Fruit fly (Drosophila melanogaster) whole organism, embryonic: ENCODE measurements around the gene CG11263.

Experiments used
- ATbp ChIP-seq: fragments of 200-800 bp; sonication (Bioruptor generic); optimal IDR thresholded peaks from 2 replicates; lab custom pipeline; 2017; ENCODE audit warnings: missing biosample characterization, mild to moderate bottlenecking, missing genetic modification characterization, missing genetic modification reagents
- Antp ChIP-seq: fragments of 200-800 bp; sonication (Bioruptor generic); optimal IDR thresholded peaks from 3 replicates; lab custom pipeline; 2016; ENCODE audit warnings: missing biosample characterization, missing genetic modification characterization
- Bgb ChIP-seq: fragments of 200-800 bp; sonication (Bioruptor generic); IDR thresholded peaks from 2 replicates; pipeline ENCODE4 v1.3.6; 2022; ENCODE audit warnings: missing biosample characterization, missing genetic modification characterization; ENCODE audit not compliant: partially characterized antibody
- CG10565 ChIP-seq: fragments of 200-800 bp; sonication (Bioruptor generic); optimal IDR thresholded peaks from 3 replicates; lab custom pipeline; 2016; ENCODE audit warnings: missing biosample characterization, mild to moderate bottlenecking, missing genetic modification characterization
- CG11504 ChIP-seq: fragments of 200-800 bp; sonication (Bioruptor generic); optimal IDR thresholded peaks from 3 replicates; lab custom pipeline; 2019; ENCODE audit warnings: missing biosample characterization, mild to moderate bottlenecking, missing genetic modification characterization, moderate library complexity
- CG12299 ChIP-seq: fragments of 200-800 bp; sonication (Bioruptor generic); optimal IDR thresholded peaks from 2 replicates; lab custom pipeline; 2018; ENCODE audit warnings: missing biosample characterization, mild to moderate bottlenecking, missing genetic modification characterization
- CG12744 ChIP-seq: fragments of 200-800 bp; sonication (Bioruptor generic); optimal IDR thresholded peaks from 2 replicates; lab custom pipeline; 2016; ENCODE audit warnings: missing biosample characterization, missing genetic modification characterization
- CG13123 ChIP-seq: fragments of 200-800 bp; sonication (Bioruptor generic); optimal IDR thresholded peaks from 2 replicates; lab custom pipeline; 2016; ENCODE audit warnings: missing biosample characterization, missing genetic modification characterization
- CG14860 ChIP-seq: fragments of 200-800 bp; sonication (Bioruptor generic); IDR thresholded peaks from 3 replicates; pipeline ENCODE4 v1.3.6; 2022; ENCODE audit warnings: missing biosample characterization, missing genetic modification characterization; ENCODE audit not compliant: partially characterized antibody
- CG15011 ChIP-seq: fragments of 200-800 bp; sonication (Bioruptor generic); optimal IDR thresholded peaks from 3 replicates; lab custom pipeline; 2018; ENCODE audit warnings: missing biosample characterization, mild to moderate bottlenecking, missing genetic modification characterization
- CG15601 ChIP-seq: fragments of 200-800 bp; sonication (Bioruptor generic); optimal IDR thresholded peaks from 3 replicates; lab custom pipeline; 2019; ENCODE audit warnings: missing biosample characterization, mild to moderate bottlenecking, missing genetic modification characterization, moderate library complexity
- CG1602 ChIP-seq: fragments of 200-800 bp; sonication (Bioruptor generic); optimal IDR thresholded peaks from 3 replicates; lab custom pipeline; 2016; ENCODE audit warnings: missing biosample characterization, missing genetic modification characterization
- CG17568 ChIP-seq: fragments of 200-800 bp; sonication (Bioruptor generic); optimal IDR thresholded peaks from 2 replicates; lab custom pipeline; 2018; ENCODE audit warnings: missing biosample characterization, mild to moderate bottlenecking, missing genetic modification characterization, moderate library complexity
- CG1792 ChIP-seq: fragments of 200-800 bp; sonication (Bioruptor generic); optimal IDR thresholded peaks from 2 replicates; lab custom pipeline; 2016; ENCODE audit warnings: missing biosample characterization, missing genetic modification characterization
- CG3163 ChIP-seq: fragments of 200-800 bp; sonication (Bioruptor generic); optimal IDR thresholded peaks from 3 replicates; lab custom pipeline; 2016; ENCODE audit warnings: missing biosample characterization, missing genetic modification characterization
- CG32767 ChIP-seq: fragments of 200-800 bp; sonication (Bioruptor generic); IDR thresholded peaks from 2 replicates; pipeline ENCODE4 v1.3.6; 2022; ENCODE audit warnings: missing biosample characterization, missing genetic modification characterization
- CG33213 ChIP-seq: fragments of 200-800 bp; sonication (Bioruptor generic); optimal IDR thresholded peaks from 3 replicates; lab custom pipeline; 2016; ENCODE audit warnings: missing biosample characterization, missing genetic modification characterization
- CG33557 ChIP-seq: fragments of 200-800 bp; sonication (Bioruptor generic); optimal IDR thresholded peaks from 2 replicates; lab custom pipeline; 2019; ENCODE audit warnings: missing biosample characterization, mild to moderate bottlenecking, missing genetic modification characterization, moderate library complexity
- CG3847 ChIP-seq: fragments of 200-800 bp; sonication (Bioruptor generic); IDR thresholded peaks from 2 replicates; pipeline ENCODE4 v1.3.6; 2022; ENCODE audit warnings: missing biosample characterization, missing genetic modification characterization
- CG6791 ChIP-seq: fragments of 200-800 bp; sonication (Bioruptor generic); IDR thresholded peaks from 3 replicates; pipeline ENCODE4 v1.3.6; 2022; ENCODE audit warnings: missing biosample characterization, missing genetic modification characterization; ENCODE audit not compliant: partially characterized antibody
- CG7745 ChIP-seq: fragments of 200-800 bp; sonication (Bioruptor generic); optimal IDR thresholded peaks from 2 replicates; lab custom pipeline; 2018; ENCODE audit warnings: missing biosample characterization, mild to moderate bottlenecking, missing genetic modification characterization, moderate library complexity
- CG7963 ChIP-seq: fragments of 200-800 bp; sonication (Bioruptor generic); IDR thresholded peaks from 3 replicates; pipeline ENCODE4 v1.3.6; 2022; ENCODE audit warnings: missing biosample characterization, missing genetic modification characterization; ENCODE audit not compliant: partially characterized antibody
- CG9215 ChIP-seq: fragments of 200-800 bp; sonication (Bioruptor generic); IDR thresholded peaks from 2 replicates; pipeline ENCODE4 v1.3.6; 2022; ENCODE audit warnings: missing biosample characterization, missing genetic modification characterization
- CG9932 ChIP-seq: fragments of 200-800 bp; sonication (Bioruptor generic); IDR thresholded peaks from 2 replicates; pipeline ENCODE4 v1.3.6; 2022; ENCODE audit warnings: missing biosample characterization, missing genetic modification characterization
- D19A ChIP-seq: fragments of 200-800 bp; optimal IDR thresholded peaks from 3 replicates; lab custom pipeline; 2019; ENCODE audit warnings: missing biosample characterization, mild to moderate bottlenecking, missing genetic modification characterization, moderate library complexity
- Deaf1 ChIP-seq: fragments of 200-800 bp; optimal IDR thresholded peaks from 3 replicates; lab custom pipeline; 2019; ENCODE audit warnings: missing biosample characterization, mild to moderate bottlenecking, missing genetic modification characterization, moderate library complexity
- Dip2 ChIP-seq: fragments of 200-800 bp; sonication (Bioruptor generic); IDR thresholded peaks from 2 replicates; pipeline ENCODE4 v1.3.6; 2022; ENCODE audit warnings: missing biosample characterization, missing genetic modification characterization
- Dp ChIP-seq: fragments of 200-800 bp; sonication (Bioruptor generic); optimal IDR thresholded peaks from 2 replicates; lab custom pipeline; 2018; ENCODE audit warnings: missing biosample characterization, mild to moderate bottlenecking, missing genetic modification characterization, moderate library complexity
- E2f1 ChIP-seq: fragments of 200-800 bp; sonication (Bioruptor generic); IDR thresholded peaks from 2 replicates; pipeline ENCODE4 v1.3.6; 2022; ENCODE audit warnings: missing biosample characterization, missing genetic modification characterization
- Gug ChIP-seq: fragments of 200-800 bp; sonication (Bioruptor generic); IDR thresholded peaks from 4 replicates; pipeline ENCODE4 v1.3.6; 2022; ENCODE audit warnings: missing biosample characterization, missing genetic modification characterization
- Nf-YC ChIP-seq: fragments of 200-800 bp; optimal IDR thresholded peaks from 3 replicates; lab custom pipeline; 2019; ENCODE audit warnings: missing biosample characterization, mild to moderate bottlenecking, missing genetic modification characterization, moderate library complexity
- Oaz ChIP-seq: fragments of 200-800 bp; sonication (Bioruptor generic); IDR thresholded peaks from 2 replicates; pipeline ENCODE4 v1.3.6; 2022; ENCODE audit warnings: missing biosample characterization, missing genetic modification characterization
- Optix ChIP-seq: fragments of 200-800 bp; sonication (Bioruptor generic); IDR thresholded peaks from 3 replicates; pipeline ENCODE4 v1.3.6; 2022; ENCODE audit warnings: missing biosample characterization, missing genetic modification characterization
- Sin3A ChIP-seq: fragments of >200 bp; optimal IDR thresholded peaks from 2 replicates; lab custom pipeline; 2018
- Sry-δ ChIP-seq: fragments of 200-800 bp; sonication (Bioruptor generic); optimal IDR thresholded peaks from 2 replicates; lab custom pipeline; 2016; ENCODE audit warnings: missing biosample characterization, missing genetic modification characterization
- Vsx1 ChIP-seq: fragments of 200-800 bp; sonication (Bioruptor generic); optimal IDR thresholded peaks from 2 replicates; lab custom pipeline; 2017; ENCODE audit warnings: missing biosample characterization, mild to moderate bottlenecking, missing genetic modification characterization, missing genetic modification reagents
- Xrp1 ChIP-seq: fragments of 200-800 bp; sonication (Bioruptor generic); IDR thresholded peaks from 2 replicates; pipeline ENCODE4 v1.3.6; 2022; ENCODE audit warnings: missing biosample characterization, missing genetic modification characterization
- bigmax ChIP-seq: fragments of 200-800 bp; sonication (Bioruptor generic); optimal IDR thresholded peaks from 2 replicates; lab custom pipeline; 2018; ENCODE audit warnings: missing biosample characterization, mild to moderate bottlenecking, missing genetic modification characterization
- croc ChIP-seq: fragments of 200-800 bp; sonication (Bioruptor generic); conservative IDR thresholded peaks from 3 replicates; pipeline ENCODE4 v1.3.6; 2022; ENCODE audit warnings: missing biosample characterization, missing genetic modification characterization
- disco-r ChIP-seq: fragments of 200-800 bp; sonication (Bioruptor generic); optimal IDR thresholded peaks from 2 replicates; lab custom pipeline; 2016; ENCODE audit warnings: missing biosample characterization, missing genetic modification characterization
- fd96Cb ChIP-seq: fragments of 200-800 bp; sonication (Bioruptor generic); optimal IDR thresholded peaks from 2 replicates; lab custom pipeline; 2018; ENCODE audit warnings: missing biosample characterization, mild to moderate bottlenecking, missing genetic modification characterization, moderate library complexity
- fru ChIP-seq: fragments of >200 bp; optimal IDR thresholded peaks from 2 replicates; lab custom pipeline; 2017
- gcm2 ChIP-seq: fragments of 200-800 bp; sonication (Bioruptor generic); optimal IDR thresholded peaks from 2 replicates; lab custom pipeline; 2016; ENCODE audit warnings: missing biosample characterization, missing genetic modification characterization
- lab ChIP-seq: fragments of 200-800 bp; sonication (Bioruptor generic); optimal IDR thresholded peaks from 3 replicates; lab custom pipeline; 2017; ENCODE audit warnings: missing biosample characterization, missing genetic modification characterization, mild to moderate bottlenecking, moderate library complexity, missing genetic modification reagents
- luna ChIP-seq: fragments of 200-800 bp; sonication (Bioruptor generic); optimal IDR thresholded peaks from 2 replicates; lab custom pipeline; 2016; ENCODE audit warnings: missing biosample characterization, missing genetic modification characterization
- peb ChIP-seq: fragments of 200-800 bp; sonication (Bioruptor generic); IDR thresholded peaks from 2 replicates; pipeline ENCODE4 v1.3.6; 2022; ENCODE audit warnings: missing biosample characterization, missing genetic modification characterization
- slp2 ChIP-seq: fragments of 200-800 bp; sonication (Bioruptor generic); optimal IDR thresholded peaks from 2 replicates; lab custom pipeline; 2016; ENCODE audit warnings: missing biosample characterization, missing genetic modification characterization
- sqz ChIP-seq: fragments of 200-800 bp; sonication (Bioruptor generic); optimal IDR thresholded peaks from 3 replicates; lab custom pipeline; 2018; ENCODE audit warnings: missing biosample characterization, mild to moderate bottlenecking, missing genetic modification characterization
- tgo ChIP-seq: fragments of 200-800 bp; sonication (Bioruptor generic); IDR thresholded peaks from 3 replicates; pipeline ENCODE4 v1.3.6; 2022; ENCODE audit warnings: missing biosample characterization, missing genetic modification characterization
- trh ChIP-seq: fragments of 200-800 bp; sonication (Bioruptor generic); optimal IDR thresholded peaks from 2 replicates; lab custom pipeline; 2016; ENCODE audit warnings: missing biosample characterization, missing genetic modification characterization
- zen ChIP-seq: fragments of 200-800 bp; sonication (Bioruptor generic); optimal IDR thresholded peaks from 3 replicates; lab custom pipeline; 2018; ENCODE audit warnings: missing biosample characterization, mild to moderate bottlenecking, missing genetic modification characterization, moderate library complexity
- zen2 ChIP-seq: fragments of 200-800 bp; sonication (Bioruptor generic); IDR thresholded peaks from 3 replicates; pipeline ENCODE4 v1.3.6; 2022; ENCODE audit warnings: missing biosample characterization, missing genetic modification characterization; ENCODE audit not compliant: partially characterized antibody

CG11263 gene

DNA sequence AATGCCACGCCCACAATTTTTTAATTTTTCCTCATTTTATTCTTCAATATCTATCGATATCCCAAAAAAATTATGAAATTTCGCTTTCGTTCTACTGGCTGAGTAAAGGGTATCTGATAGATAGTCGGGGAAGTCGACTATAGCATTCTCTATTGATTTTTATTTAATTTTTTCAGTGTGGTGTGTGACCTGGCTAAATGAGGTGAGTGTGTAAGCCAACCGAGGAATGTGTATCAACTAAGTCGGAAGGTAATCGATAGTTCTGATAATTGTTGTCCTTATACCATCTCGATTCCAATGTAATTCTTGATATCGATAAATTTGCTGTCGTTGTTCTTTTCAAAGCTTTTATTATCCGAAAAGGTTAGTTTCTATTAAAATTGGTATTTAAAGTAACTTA is at the start of gene CG11263 (continued):
- peak; percentile 63 for TF ChIP-seq Dp (GFP tag; lab: Kevin White, UChicago)
- TF ChIP-seq Antp (GFP tag; lab: Kevin White, UChicago): peak; percentile 67
- no peak for TF ChIP-seq Sin3A
- TF ChIP-seq CG3847 (GFP tag; lab: Robert Waterston, UW): peak; percentile 42
- no peak for TF ChIP-seq croc (GFP tag; lab: Robert Waterston, UW)
- TF ChIP-seq CG12299 (tag; lab: Kevin White, UChicago): no peak
- TF ChIP-seq CG9215 (GFP tag; lab: Robert Waterston, UW): no peak
- peak; percentile 38 for TF ChIP-seq CG1792 (GFP tag; lab: Kevin White, UChicago)
- no peak for TF ChIP-seq disco-r (GFP tag; lab: Kevin White, UChicago)
- TF ChIP-seq CG15601 (tag; lab: Kevin White, UChicago): peak; percentile 21
- TF ChIP-seq peb (GFP tag; lab: Robert Waterston, UW): no peak
- TF ChIP-seq Vsx1 (GFP tag; lab: Kevin White, UChicago): no peak
- TF ChIP-seq CG1602: peak; percentile 1
- TF ChIP-seq D19A (tag; lab: Kevin White, UChicago): peak; percentile 44
- TF ChIP-seq CG7963 (GFP tag; lab: Robert Waterston, UW): peak; percentile 93
- TF ChIP-seq CG32767 (GFP tag; lab: Robert Waterston, UW): no peak
- TF ChIP-seq fru (lab: Kevin White, UChicago): no peak
- peak; percentile 54 for TF ChIP-seq bigmax
- peak; percentile 53; the same call in 1 of the 4 replicates for TF ChIP-seq Gug
- peak; percentile 67; the same call in 1 of the 2 replicates for TF ChIP-seq CG9932 (GFP tag; lab: Robert Waterston, UW)
- peak; percentile 50 for TF ChIP-seq E2f1 (GFP tag; lab: Robert Waterston, UW)
- TF ChIP-seq CG7745: no peak
- no peak for TF ChIP-seq zen (tag; lab: Kevin White, UChicago)
- TF ChIP-seq slp2 (GFP tag; lab: Kevin White, UChicago): peak; percentile 62
- TF ChIP-seq CG12744: peak; percentile 11
- TF ChIP-seq Dip2 (GFP tag; lab: Robert Waterston, UW): no peak
- TF ChIP-seq CG33557 (GFP tag; lab: Kevin White, UChicago): no peak
- TF ChIP-seq zen2 (GFP tag; lab: Robert Waterston, UW): peak; percentile 74
- TF ChIP-seq CG13123 (GFP tag; lab: Kevin White, UChicago): no peak
- no peak for TF ChIP-seq ATbp
- TF ChIP-seq CG11504: no peak
- no peak for TF ChIP-seq Optix (GFP tag; lab: Robert Waterston, UW)
- TF ChIP-seq CG3163 (GFP tag; lab: Kevin White, UChicago): peak; percentile 37
- TF ChIP-seq Deaf1 (tag; lab: Kevin White, UChicago): no peak
- no peak for TF ChIP-seq CG17568 (GFP tag; lab: Kevin White, UChicago)
- TF ChIP-seq trh (GFP tag; lab: Kevin White, UChicago): no peak
- TF ChIP-seq CG14860 (GFP tag; lab: Robert Waterston, UW): peak; percentile 86
- TF ChIP-seq CG33213: peak; percentile 82
- TF ChIP-seq CG6791 (GFP tag; lab: Robert Waterston, UW): peak; percentile 88
- TF ChIP-seq lab (GFP tag; lab: Kevin White, UChicago): no peak
- no peak for TF ChIP-seq Nf-YC (tag; lab: Kevin White, UChicago)
- TF ChIP-seq gcm2 (GFP tag; lab: Kevin White, UChicago): peak; percentile 12
- no peak for TF ChIP-seq CG10565
- no peak for TF ChIP-seq fd96Cb
- peak; percentile 49 for TF ChIP-seq luna (GFP tag; lab: Kevin White, UChicago)
- TF ChIP-seq tgo (GFP tag; lab: Robert Waterston, UW): peak; percentile 30; the same call in 1 of the 3 replicates
- TF ChIP-seq Xrp1 (GFP tag; lab: Robert Waterston, UW): peak; percentile 60; the same call in 1 of the 2 replicates
- TF ChIP-seq CG15011: no peak
- TF ChIP-seq Bgb (GFP tag; lab: Robert Waterston, UW): peak; percentile 89
- TF ChIP-seq sqz (GFP tag; lab: Kevin White, UChicago): no peak
- peak; percentile 94 for TF ChIP-seq Sry-δ
- no peak for TF ChIP-seq Oaz
